Fruit fly (Drosophila melanogaster): ENCODE results near the gene CG2747.

DNA sequence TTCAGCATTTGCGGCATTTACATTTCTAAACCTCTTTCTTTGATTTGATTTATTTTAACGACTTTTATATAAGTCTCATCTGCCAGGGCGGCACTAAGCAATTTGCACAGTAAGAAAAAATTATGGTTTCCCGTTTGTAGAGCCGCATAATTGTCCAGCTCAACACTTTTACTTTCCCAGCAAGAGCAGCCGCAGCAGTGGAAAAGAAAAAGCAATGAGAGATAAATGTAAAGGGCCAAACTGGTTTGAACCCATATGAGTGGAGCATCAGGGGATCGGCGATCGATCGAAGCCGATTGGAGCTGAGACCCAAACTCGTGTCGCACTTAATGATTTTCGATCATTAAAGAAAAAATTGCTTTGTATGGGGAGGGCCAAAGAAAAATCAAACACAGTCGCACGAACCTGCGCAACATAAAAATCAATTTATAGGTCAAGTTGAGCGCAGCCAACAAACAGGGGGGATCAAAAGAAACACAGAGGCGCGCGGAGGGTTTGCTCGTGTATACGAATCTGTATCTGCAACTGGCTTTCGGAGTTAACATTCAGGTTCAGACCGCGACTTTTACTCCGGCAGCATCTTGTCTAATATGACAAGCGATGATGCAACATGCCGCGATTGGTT is 39.7 kb downstream of the CG2747 start:
- TF ChIP-seq CG8478 (optimal IDR thresholded peaks at IDR 0.05) (no peak), CTCF (optimal IDR thresholded peaks at IDR 0.05) (no peak)
